Fruit fly (Drosophila melanogaster): ENCODE data around the gene CG42525.

The CG42525 gene

DNA sequence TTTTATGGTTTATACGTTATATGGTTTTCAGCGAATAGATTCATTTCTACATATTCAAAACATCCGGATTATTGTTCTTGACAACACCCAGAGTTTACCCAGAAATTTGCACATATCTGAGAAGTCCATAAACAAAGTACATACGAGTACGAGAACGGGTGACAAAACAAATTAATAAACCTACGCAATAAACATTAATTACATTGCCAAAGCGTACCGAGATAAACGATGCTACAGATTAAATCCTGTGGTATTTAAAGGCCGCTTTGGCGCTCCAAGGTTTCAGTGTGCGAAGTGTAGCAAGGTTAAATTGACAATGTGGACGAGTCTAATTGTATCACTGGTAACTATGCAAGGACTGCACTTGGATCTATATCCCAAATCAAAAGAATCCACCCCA, 2.3 kb downstream of the CG42525 start, which contains the start of gene CG14957:
TSS of gene CG14957 (plus strand) at position 301 of the 400 bp plus-strand sequence.
- TF ChIP-seq Dif (GFP tag; optimal IDR thresholded peaks at IDR 0.05; ENCODE audit: partially characterized antibody) (no peak), CrebA (GFP tag; optimal IDR thresholded peaks at IDR 0.05; ENCODE audit: borderline replicate concordance) (no peak), Dfd (GFP tag; optimal IDR thresholded peaks at IDR 0.05) (no peak), CG9705 (GFP tag; optimal IDR thresholded peaks at IDR 0.05) (no peak), Hnf4 (GFP tag; optimal IDR thresholded peaks at IDR 0.05) (peak; percentile 18), Hr83 (GFP tag; optimal IDR thresholded peaks at IDR 0.05; ENCODE audit: poor library complexity, severe bottlenecking) (peak; percentile 18), Hr78 (GFP tag; optimal IDR thresholded peaks at IDR 0.05) (no peak), h (GFP tag; optimal IDR thresholded peaks at IDR 0.05) (no peak), OdsH (GFP tag; optimal IDR thresholded peaks at IDR 0.05) (no peak), Sp1 (GFP tag; optimal IDR thresholded peaks at IDR 0.05) (peak; percentile 31), CG32264 (GFP tag; optimal IDR thresholded peaks at IDR 0.05) (no peak), lola (GFP tag; optimal IDR thresholded peaks at IDR 0.05) (no peak), foxo (GFP tag; optimal IDR thresholded peaks at IDR 0.05) (no peak), N (GFP tag; optimal IDR thresholded peaks at IDR 0.05) (no peak)

- TF ChIP-seq psq (GFP tag; optimal IDR thresholded peaks at IDR 0.05) (no peak), OdsH (GFP tag; optimal IDR thresholded peaks at IDR 0.05) (no peak)
Measured at dm6 chr3L:3186364-3186763, 3.2 kb downstream of the CG42525 start, which contains the start of gene CG32284. CG32284 (plus strand) TSS chr3L:3186664.

DNA sequence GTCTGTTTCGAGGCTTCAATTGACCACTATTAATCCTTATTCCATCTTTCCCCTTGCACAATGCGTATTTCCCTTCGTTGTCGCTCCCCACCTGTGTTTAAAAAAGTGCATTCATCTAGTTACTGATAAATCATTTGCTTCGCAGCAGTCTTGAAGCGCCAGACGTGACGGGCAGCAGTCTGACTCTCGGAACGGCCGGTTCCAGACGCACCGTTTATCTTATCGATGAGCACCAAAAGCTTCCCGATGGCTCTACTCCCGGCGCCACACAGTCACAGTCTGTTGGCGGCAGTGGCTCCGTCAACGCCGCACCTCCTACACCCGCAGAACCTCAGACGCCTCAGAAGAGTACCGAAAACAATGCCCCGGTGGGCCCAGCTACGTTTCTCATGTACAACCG, 5.4 kb downstream of the CG42525 start, which contains the start of gene CG42494:
TSS of gene CG42494 (plus strand) at position 301 of the 400 bp plus-strand sequence.
- TF ChIP-seq woc (GFP tag; optimal IDR thresholded peaks at IDR 0.05): no peak
- TF ChIP-seq Abd-B (GFP tag; optimal IDR thresholded peaks at IDR 0.05): no peak
- no peak for TF ChIP-seq Sp1 (GFP tag; optimal IDR thresholded peaks at IDR 0.05)
- no peak for TF ChIP-seq jim (GFP tag; optimal IDR thresholded peaks at IDR 0.05)
- no peak for TF ChIP-seq Jra (GFP tag; optimal IDR thresholded peaks at IDR 0.05)
- no peak for TF ChIP-seq pan (optimal IDR thresholded peaks at IDR 0.05)
- no peak for TF ChIP-seq CrebA (GFP tag; optimal IDR thresholded peaks at IDR 0.05; ENCODE audit: borderline replicate concordance)
- no peak for TF ChIP-seq usp (GFP tag; optimal IDR thresholded peaks at IDR 0.05)
- TF ChIP-seq Mio (GFP tag; optimal IDR thresholded peaks at IDR 0.05): no peak
- TF ChIP-seq rgr (GFP tag; optimal IDR thresholded peaks at IDR 0.05): no peak
- TF ChIP-seq dsf (GFP tag; optimal IDR thresholded peaks at IDR 0.05; ENCODE audit: borderline replicate concordance): no peak
- no peak for TF ChIP-seq Hnf4 (GFP tag; optimal IDR thresholded peaks at IDR 0.05)
- no peak for TF ChIP-seq Hr83 (GFP tag; optimal IDR thresholded peaks at IDR 0.05; ENCODE audit: poor library complexity, severe bottlenecking)
- TF ChIP-seq sv (GFP tag; optimal IDR thresholded peaks at IDR 0.05): no peak
- TF ChIP-seq tai (GFP tag; optimal IDR thresholded peaks at IDR 0.05): no peak
- no peak for TF ChIP-seq lola (GFP tag; optimal IDR thresholded peaks at IDR 0.05)
- TF ChIP-seq dmrt93B (GFP tag; optimal IDR thresholded peaks at IDR 0.05): no peak
- TF ChIP-seq br (GFP tag; optimal IDR thresholded peaks at IDR 0.05): no peak
- TF ChIP-seq psq (GFP tag; optimal IDR thresholded peaks at IDR 0.05): no peak

- TF ChIP-seq Hnf4 (GFP tag; optimal IDR thresholded peaks at IDR 0.05): no peak
- TF ChIP-seq Hr83 (GFP tag; optimal IDR thresholded peaks at IDR 0.05; ENCODE audit: poor library complexity, severe bottlenecking): peak; percentile 10
- TF ChIP-seq tai (GFP tag; optimal IDR thresholded peaks at IDR 0.05): no peak
- TF ChIP-seq psq (GFP tag; optimal IDR thresholded peaks at IDR 0.05): peak; percentile 75
- TF ChIP-seq brk (GFP tag; optimal IDR thresholded peaks at IDR 0.05): no peak
- peak; percentile 94 for TF ChIP-seq h (GFP tag; optimal IDR thresholded peaks at IDR 0.05)
- TF ChIP-seq Sp1 (GFP tag; optimal IDR thresholded peaks at IDR 0.05): peak; percentile 83
- TF ChIP-seq ey (GFP tag; optimal IDR thresholded peaks at IDR 0.05): peak; percentile 84
- peak; percentile 73 for TF ChIP-seq dmrt93B (GFP tag; optimal IDR thresholded peaks at IDR 0.05)
- peak; percentile 87 for TF ChIP-seq OdsH (GFP tag; optimal IDR thresholded peaks at IDR 0.05)
- peak; percentile 90 for TF ChIP-seq br (GFP tag; optimal IDR thresholded peaks at IDR 0.05)
- TF ChIP-seq CG32264 (GFP tag; optimal IDR thresholded peaks at IDR 0.05): peak; percentile 89
- TF ChIP-seq Jra (GFP tag; optimal IDR thresholded peaks at IDR 0.05): no peak
- TF ChIP-seq HLH106 (tag; optimal IDR thresholded peaks at IDR 0.05): peak; percentile 85
- peak; percentile 89 for TF ChIP-seq rgr (GFP tag; optimal IDR thresholded peaks at IDR 0.05)
- peak; percentile 93 for TF ChIP-seq fru (GFP tag; optimal IDR thresholded peaks at IDR 0.05)
- peak; percentile 48 for TF ChIP-seq CG9705 (GFP tag; optimal IDR thresholded peaks at IDR 0.05)
- peak; percentile 64 for TF ChIP-seq Rel (GFP tag; optimal IDR thresholded peaks at IDR 0.05)
- TF ChIP-seq Rel (tag; optimal IDR thresholded peaks at IDR 0.05): no peak
- no peak for TF ChIP-seq CrebA (GFP tag; optimal IDR thresholded peaks at IDR 0.05; ENCODE audit: borderline replicate concordance)
- TF ChIP-seq Dif (GFP tag; optimal IDR thresholded peaks at IDR 0.05; ENCODE audit: partially characterized antibody): no peak
- TF ChIP-seq woc (GFP tag; optimal IDR thresholded peaks at IDR 0.05): peak; percentile 83
- no peak for TF ChIP-seq Vsx2 (GFP tag; optimal IDR thresholded peaks at IDR 0.05; ENCODE audit: partially characterized antibody)
- TF ChIP-seq sage (GFP tag; optimal IDR thresholded peaks at IDR 0.05): no peak
- TF ChIP-seq sv (GFP tag; optimal IDR thresholded peaks at IDR 0.05): peak; percentile 83
- no peak for TF ChIP-seq Mio (GFP tag; optimal IDR thresholded peaks at IDR 0.05)
- peak; percentile 73 to 91 for TF ChIP-seq foxo (GFP tag; optimal IDR thresholded peaks at IDR 0.05)
Measured at dm6 chr3L:3179474-3179873, 10.1 kb downstream of the CG42525 start.
